Fruit fly (Drosophila melanogaster): ENCODE data around the gene ich.

DNA sequence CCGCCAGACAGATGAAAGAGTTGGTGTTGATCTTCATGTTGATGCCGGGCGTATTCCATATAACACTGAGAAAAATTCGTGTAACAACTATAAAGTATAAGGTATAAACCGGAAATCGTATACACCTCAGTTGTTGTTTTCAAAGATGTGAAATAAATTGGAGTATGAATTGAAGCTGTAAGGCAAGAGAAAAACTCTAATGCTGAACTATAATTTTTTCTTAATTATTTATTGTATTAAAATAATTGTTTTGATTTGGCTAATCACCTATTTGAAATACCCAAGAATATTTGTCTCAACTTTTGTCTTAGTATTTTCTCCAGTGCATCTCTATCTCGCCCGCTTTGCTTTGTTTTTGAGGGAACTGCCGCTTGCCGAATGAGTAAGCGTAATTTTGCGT lies 2.5 kb downstream of the ich start:
- TF ChIP-seq bab1 (GFP tag; optimal IDR thresholded peaks at IDR 0.05) (no peak), kay (GFP tag; ENCODE audit: borderline replicate concordance) (no peak), CG7045 (GFP tag; optimal IDR thresholded peaks at IDR 0.05) (no peak), tj (GFP tag; optimal IDR thresholded peaks at IDR 0.05) (no peak)
